Worm (Caenorhabditis elegans): ENCODE measurements around the gene ral-1.

- TF ChIP-seq ceh-9 (tag; optimal IDR thresholded peaks at IDR 0.05) (no peak), unc-55 (GFP tag; optimal IDR thresholded peaks at IDR 0.05) (no peak), fkh-10 (GFP tag; optimal IDR thresholded peaks at IDR 0.05) (no peak), ceh-2 (tag; optimal IDR thresholded peaks at IDR 0.05) (no peak)
These were observed 40.0 kb downstream of the ral-1 start for ce11 chrIII:3351091-3351490.

Data from whole organism, late embryonic.